Fruit fly (Drosophila melanogaster): ENCODE results near the gene CG34175.

The CG34175 gene

DNA sequence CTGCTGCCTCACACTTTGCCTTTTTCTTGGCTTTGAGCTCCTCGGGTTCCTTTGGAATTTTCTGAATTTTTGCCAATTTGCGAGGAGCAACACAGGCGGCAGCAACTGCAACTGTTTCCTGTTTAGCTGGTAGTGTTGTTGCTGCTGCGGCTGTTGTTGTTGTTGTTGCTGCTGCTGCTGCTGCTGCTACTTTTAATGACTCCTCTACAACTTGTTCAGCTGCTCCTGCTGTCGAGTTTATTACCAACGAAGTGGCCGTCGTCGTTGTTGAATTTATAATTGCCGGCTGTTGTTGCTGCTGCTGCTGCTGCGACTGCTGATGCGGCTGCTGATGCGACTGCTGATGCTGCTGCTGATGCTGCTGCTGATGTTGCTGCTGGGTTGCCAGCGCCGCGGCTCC is 44.9 kb upstream of the CG34175 start:
- TF ChIP-seq CG3065 (GFP tag; optimal IDR thresholded peaks at IDR 0.05): no peak
- peak in 1 of 2 experiments; percentile 32 for TF ChIP-seq Dfd (GFP tag; optimal IDR thresholded peaks at IDR 0.05)

DNA sequence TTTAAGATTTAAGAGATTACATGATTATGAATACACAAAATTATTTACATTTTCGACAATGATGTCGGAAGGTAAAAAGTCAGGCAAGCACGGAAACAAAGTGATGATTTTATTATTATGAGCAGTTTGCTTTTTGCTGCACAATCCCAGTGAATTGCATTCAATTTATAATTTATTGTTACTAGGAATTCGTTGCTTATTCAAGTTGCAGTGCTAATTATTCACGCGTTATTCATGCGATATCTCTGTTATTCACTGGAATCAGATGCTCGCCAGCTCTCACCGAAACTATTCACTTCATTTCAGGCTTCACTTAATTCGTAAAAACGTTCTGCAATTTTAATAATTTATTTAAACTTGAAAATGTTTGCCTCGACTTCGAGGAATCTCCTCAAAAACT is 44.0 kb upstream of the CG34175 start:
- TF ChIP-seq HLH4C (GFP tag; IDR thresholded peaks at IDR 0.05; ENCODE audit: partially characterized antibody) (no peak), CoRest (tag; optimal IDR thresholded peaks at IDR 0.05) (no peak), sens (GFP tag) (no peak), CG18619 (GFP tag; optimal IDR thresholded peaks at IDR 0.05) (no peak), Nf-YC (tag; optimal IDR thresholded peaks at IDR 0.05) (no peak), CG8478 (optimal IDR thresholded peaks at IDR 0.05) (no peak), CG8359 (GFP tag; optimal IDR thresholded peaks at IDR 0.05; ENCODE audit: borderline replicate concordance) (no peak), CG15011 (GFP tag; optimal IDR thresholded peaks at IDR 0.05) (no peak), Awh (GFP tag; IDR thresholded peaks at IDR 0.05) (no peak)

dm6 chr2L:3354642-3355380 is 43.0 kb upstream of the CG34175 start, which contains the start of gene E23:
Gene E23 (minus strand): TSS chr2L:3354829.
- TF ChIP-seq so (GFP tag; IDR thresholded peaks at IDR 0.05): peak; percentile 98
- TF ChIP-seq CG6254 (GFP tag; optimal IDR thresholded peaks at IDR 0.05): peak; percentile 97
- TF ChIP-seq Ptx1 (GFP tag; IDR thresholded peaks at IDR 0.05): peak; percentile 99
- TF ChIP-seq CG11560 (tag; IDR thresholded peaks at IDR 0.05): peak; percentile 91
- peak; percentile 97 for TF ChIP-seq CG14441 (GFP tag; IDR thresholded peaks at IDR 0.05)
- TF ChIP-seq Meics (GFP tag; optimal IDR thresholded peaks at IDR 0.05): peak; percentile 98
- TF ChIP-seq fu2 (GFP tag; optimal IDR thresholded peaks at IDR 0.05): peak; percentile 94
- TF ChIP-seq Mad (GFP tag; optimal IDR thresholded peaks at IDR 0.05): peak; percentile 98
- peak; percentile 90 for TF ChIP-seq Deaf1 (tag; optimal IDR thresholded peaks at IDR 0.05)
- TF ChIP-seq Nf-YC (tag; optimal IDR thresholded peaks at IDR 0.05): peak; percentile 93
- TF ChIP-seq CG7357 (GFP tag; IDR thresholded peaks at IDR 0.05): peak; percentile 95
- peak; percentile 13 for TF ChIP-seq pzg (GFP tag; optimal IDR thresholded peaks at IDR 0.05)
- TF ChIP-seq CG13775 (GFP tag; optimal IDR thresholded peaks at IDR 0.05): peak; percentile 99
- peak; percentile 96 for TF ChIP-seq zen (tag; optimal IDR thresholded peaks at IDR 0.05)
- 0 out of 2 replicates have a peak, but pooled peaks have one; percentile 20 for TF ChIP-seq sna (GFP tag; IDR thresholded peaks at IDR 0.05; ENCODE audit: partially characterized antibody)
- peak; percentile 98 for TF ChIP-seq CG12299 (tag; optimal IDR thresholded peaks at IDR 0.05)
- peak; percentile 95 for TF ChIP-seq CG3838 (GFP tag; optimal IDR thresholded peaks at IDR 0.05)
- TF ChIP-seq shn (GFP tag; optimal IDR thresholded peaks at IDR 0.05): peak; percentile 91
- peak; percentile 96 to 99 for TF ChIP-seq dpn (GFP tag; optimal IDR thresholded peaks at IDR 0.05)
- peak; percentile 98 for TF ChIP-seq wor (GFP tag; IDR thresholded peaks at IDR 0.05)
- peak; percentile 98 for TF ChIP-seq CG3407 (GFP tag; optimal IDR thresholded peaks at IDR 0.05)
- peak; percentile 93 for TF ChIP-seq CG5180 (GFP tag; optimal IDR thresholded peaks at IDR 0.05)
- TF ChIP-seq ab (GFP tag; optimal IDR thresholded peaks at IDR 0.05): peak; percentile 73
- TF ChIP-seq dimm (GFP tag; IDR thresholded peaks at IDR 0.05): peak; percentile 93
- TF ChIP-seq CG2129 (GFP tag; IDR thresholded peaks at IDR 0.05; ENCODE audit: partially characterized antibody): no peak
- TF ChIP-seq nmo (GFP tag; optimal IDR thresholded peaks at IDR 0.05): peak; percentile 100
- TF ChIP-seq CG16815 (GFP tag; optimal IDR thresholded peaks at IDR 0.05): peak; percentile 98
- TF ChIP-seq CG1602 (GFP tag; optimal IDR thresholded peaks at IDR 0.05): peak; percentile 99
- TF ChIP-seq HLH4C (GFP tag; IDR thresholded peaks at IDR 0.05; ENCODE audit: partially characterized antibody): no peak
- peak; percentile 77 for TF ChIP-seq btn (GFP tag; optimal IDR thresholded peaks at IDR 0.05)
- peak; percentile 97 for TF ChIP-seq CG32772 (GFP tag; IDR thresholded peaks at IDR 0.05)
- TF ChIP-seq Pdp1 (GFP tag; optimal IDR thresholded peaks at IDR 0.05): peak; percentile 93 to 96
- peak; percentile 98 for TF ChIP-seq CG14014 (GFP tag; IDR thresholded peaks at IDR 0.05)
- TF ChIP-seq NC2β (GFP tag; optimal IDR thresholded peaks at IDR 0.05): peak; percentile 92
- peak; percentile 97 for TF ChIP-seq CG15011 (GFP tag; optimal IDR thresholded peaks at IDR 0.05)
- peak; percentile 92 for TF ChIP-seq CG8089 (GFP tag; optimal IDR thresholded peaks at IDR 0.05)
- no peak for TF ChIP-seq hth (optimal IDR thresholded peaks at IDR 0.05)
- peak; percentile 99 for TF ChIP-seq CG2678 (tag; optimal IDR thresholded peaks at IDR 0.05)
